Fruit fly (Drosophila melanogaster): ENCODE data around the gene CG17738.

- TF ChIP-seq OdsH (GFP tag; optimal IDR thresholded peaks at IDR 0.05) (peak; percentile 46), Met (GFP tag; optimal IDR thresholded peaks at IDR 0.05) (no peak), Sox15 (GFP tag; optimal IDR thresholded peaks at IDR 0.05) (no peak), CG32006 (GFP tag; optimal IDR thresholded peaks at IDR 0.05) (peak; percentile 78), topi (GFP tag; optimal IDR thresholded peaks at IDR 0.05) (no peak)
Observed at dm6 chr3R:12297261-12297660, 26.6 kb downstream of the CG17738 start.
